Fruit fly (Drosophila melanogaster) whole organism, pupa: ENCODE measurements around the gene Dis3l2.

Experiments
- CG10348 ChIP-seq: fragments of 200-800 bp; sonication (Bioruptor generic); IDR thresholded peaks from 2 replicates; pipeline ENCODE4 v1.3.6; 2022; ENCODE audit warnings: missing biosample characterization, missing genetic modification characterization
- CG12605 ChIP-seq: fragments of 200-800 bp; sonication (Bioruptor generic); IDR thresholded peaks from 2 replicates; pipeline ENCODE4 v1.3.6; 2022; ENCODE audit warnings: missing biosample characterization, missing genetic modification characterization
- CG13204 ChIP-seq: fragments of 200-800 bp; sonication (Bioruptor generic); optimal IDR thresholded peaks from 2 replicates; lab custom pipeline; 2018; ENCODE audit warnings: missing biosample characterization, mild to moderate bottlenecking, missing genetic modification characterization, moderate library complexity
- CG14655 ChIP-seq: fragments of 200-800 bp; sonication (Bioruptor generic); optimal IDR thresholded peaks from 3 replicates; lab custom pipeline; 2017; ENCODE audit warnings: mild to moderate bottlenecking, missing biosample characterization, missing genetic modification reagents, missing genetic modification characterization
- CG15710 ChIP-seq: fragments of 200-800 bp; sonication (Bioruptor generic); optimal IDR thresholded peaks from 2 replicates; lab custom pipeline; 2018; ENCODE audit warnings: missing biosample characterization, mild to moderate bottlenecking, missing genetic modification characterization, moderate library complexity
- CG4496 ChIP-seq: fragments of 200-800 bp; sonication (Bioruptor generic); IDR thresholded peaks from 3 replicates; pipeline ENCODE4 v1.3.6; 2022; ENCODE audit warnings: missing biosample characterization, missing genetic modification characterization
- CG9948 ChIP-seq: fragments of 200-800 bp; sonication (Bioruptor generic); optimal IDR thresholded peaks from 2 replicates; lab custom pipeline; 2018; ENCODE audit warnings: missing biosample characterization, mild to moderate bottlenecking, missing genetic modification characterization, moderate library complexity
- D1 ChIP-seq: fragments of 200-800 bp; sonication (Bioruptor generic); optimal IDR thresholded peaks from 2 replicates; lab custom pipeline; 2018; ENCODE audit warnings: missing biosample characterization, mild to moderate bottlenecking, missing genetic modification characterization, moderate library complexity
- Pif1A ChIP-seq: fragments of 200-800 bp; sonication (Bioruptor generic); optimal IDR thresholded peaks from 3 replicates; lab custom pipeline; 2016; ENCODE audit warnings: missing biosample characterization, missing genetic modification characterization
- fd96Ca ChIP-seq: fragments of 200-800 bp; sonication (Bioruptor generic); IDR thresholded peaks from 3 replicates; pipeline ENCODE4 v1.3.6; 2022; ENCODE audit warnings: missing biosample characterization, missing genetic modification characterization
- gl ChIP-seq: fragments of 200-800 bp; sonication (Bioruptor generic); optimal IDR thresholded peaks from 2 replicates; lab custom pipeline; 2018; ENCODE audit warnings: missing biosample characterization, mild to moderate bottlenecking, missing genetic modification characterization

dm6 chr3L:212520-212919 is at the start of gene Dis3l2, which contains the start of gene thoc7:
- no peak for TF ChIP-seq CG15710
- TF ChIP-seq CG14655 (GFP tag; lab: Kevin White, UChicago), result no peak
- no peak for TF ChIP-seq CG9948 (tag; lab: Kevin White, UChicago)
- TF ChIP-seq gl (tag; lab: Kevin White, UChicago), result no peak
- no peak for TF ChIP-seq D1 (tag; lab: Kevin White, UChicago)
- TF ChIP-seq fd96Ca, result no peak
- TF ChIP-seq CG13204 (GFP tag; lab: Kevin White, UChicago), result no peak
- no peak for TF ChIP-seq CG10348 (GFP tag; lab: Robert Waterston, UW)
- no peak for TF ChIP-seq CG4496
- TF ChIP-seq CG12605 (GFP tag; lab: Robert Waterston, UW), result no peak
- TF ChIP-seq Pif1A (GFP tag; lab: Kevin White, UChicago), result no peak
